Worm (Caenorhabditis elegans) whole organism, L3 larva: ENCODE measurements around the gene B0218.7.
A peak's percentile ranks its signal among the peaks of the same experiment; 100 is the strongest.

Experiments used
- ZK546.5 ChIP-seq: sonication (generic microtip); optimal IDR thresholded peaks from 2 replicates; lab custom pipeline; 2017; ENCODE audit warnings: missing biosample characterization, missing genetic modification characterization
- ceh-28 ChIP-seq: fragments of 150-350 bp; optimal IDR thresholded peaks from 2 replicates; lab custom pipeline; 2014; ENCODE audit warnings: missing biosample characterization, missing genetic modification reagents, missing genetic modification characterization
- ceh-9 ChIP-seq: sonication (generic microtip); optimal IDR thresholded peaks from 2 replicates; lab custom pipeline; 2018; ENCODE audit warnings: missing biosample characterization, missing genetic modification characterization
- elt-2 ChIP-seq: sonication (generic microtip); optimal IDR thresholded peaks from 2 replicates; lab custom pipeline; 2016; ENCODE audit warnings: missing genetic modification reagents, mild to moderate bottlenecking, missing genetic modification characterization, missing compliant biosample characterization
- eor-1 ChIP-seq, 2 experiments: fragments of 150-350 bp; optimal IDR thresholded peaks; 2 replicates each; lab custom pipeline; 2014 to 2018; ENCODE audit warnings: missing biosample characterization in 2 of 2, missing genetic modification characterization in 2 of 2
- mdl-1 ChIP-seq: fragments of 150-350 bp; optimal IDR thresholded peaks from 2 replicates; lab custom pipeline; 2014; ENCODE audit warnings: missing biosample characterization, missing genetic modification characterization
- nfya-1 ChIP-seq: sonication (generic microtip); optimal IDR thresholded peaks from 2 replicates; lab custom pipeline; 2017; ENCODE audit warnings: missing genetic modification characterization, mild to moderate bottlenecking, missing compliant biosample characterization, antibody characterized with exemption, moderate library complexity; ENCODE audit not compliant: insufficient read depth
- nhr-11 ChIP-seq: fragments of 150-350 bp; optimal IDR thresholded peaks from 2 replicates; lab custom pipeline; 2014; ENCODE audit warnings: missing biosample characterization, missing genetic modification characterization
- nhr-12 ChIP-seq: fragments of 150-350 bp; optimal IDR thresholded peaks from 2 replicates; lab custom pipeline; 2014; ENCODE audit warnings: missing biosample characterization, missing genetic modification characterization
- nhr-237 ChIP-seq: fragments of 150-350 bp; optimal IDR thresholded peaks from 2 replicates; lab custom pipeline; 2014; ENCODE audit warnings: missing biosample characterization, missing genetic modification characterization
- snpc-4 ChIP-seq: fragments of 150-350 bp; optimal IDR thresholded peaks from 2 replicates; lab custom pipeline; 2014; ENCODE audit warnings: missing biosample characterization, missing genetic modification characterization
- zag-1 ChIP-seq: fragments of 150-350 bp; optimal IDR thresholded peaks from 2 replicates; lab custom pipeline; 2014; ENCODE audit warnings: missing biosample characterization, missing genetic modification characterization
- ztf-11 ChIP-seq: fragments of 150-350 bp; optimal IDR thresholded peaks from 2 replicates; lab custom pipeline; 2014; ENCODE audit warnings: missing biosample characterization, missing genetic modification characterization

ce11 chrIV:8170264-8170663 is 4.4 kb upstream of the B0218.7 start:
- TF ChIP-seq nhr-11 (tag; lab: Kevin White, UChicago) (no peak), zag-1 (tag; lab: Kevin White, UChicago) (no peak), eor-1 (tag; optimal IDR thresholded peaks at IDR 0.05; lab: Kevin White, UChicago) (no peak), nhr-12 (no peak), mdl-1 (tag; lab: Kevin White, UChicago) (no peak), ZK546.5 (tag; lab: Kevin White, UChicago) (no peak), ceh-28 (tag; lab: Kevin White, UChicago) (peak; percentile 62), snpc-4 (tag; lab: Kevin White, UChicago) (no peak), ztf-11 (tag; lab: Kevin White, UChicago) (no peak), elt-2 (tag; lab: Kevin White, UChicago) (no peak), ceh-9 (tag; lab: Kevin White, UChicago) (no peak), nfya-1 (no peak), nhr-237 (tag; lab: Kevin White, UChicago) (no peak)
